Worm (Caenorhabditis elegans) whole organism, dauer: ENCODE data around the gene T05D4.5.

ENCODE experiments used
- unc-62 ChIP-seq: sonication (generic microtip); optimal IDR thresholded peaks from 2 replicates; lab custom pipeline; 2017; ENCODE audit warnings: missing biosample characterization, missing genetic modification reagents, missing genetic modification characterization

The T05D4.5 gene

DNA sequence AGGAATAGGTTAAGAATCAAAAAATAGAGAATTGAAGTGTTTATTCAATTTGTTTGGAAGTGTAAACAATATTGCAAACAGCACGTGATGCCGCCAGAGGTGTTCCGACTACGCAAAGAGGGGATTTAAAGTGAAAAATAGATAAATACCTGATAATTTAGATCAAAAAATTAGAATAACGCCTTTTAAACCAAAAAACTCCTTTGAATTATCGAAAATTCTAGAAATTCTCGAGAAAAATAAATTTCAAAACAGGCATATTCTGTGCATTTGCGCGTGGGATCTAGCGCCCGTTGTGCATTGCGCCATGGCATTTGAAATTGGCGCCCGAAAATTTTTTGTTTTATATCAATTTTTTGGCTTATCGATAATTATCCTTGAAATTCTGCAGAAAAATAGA is 41.6 kb downstream of the T05D4.5 start, which contains the start of gene hip-1:
Gene hip-1, minus strand, starts transcription at position 225 of the 400 bp plus-strand sequence.
- TF ChIP-seq unc-62: no peak

DNA sequence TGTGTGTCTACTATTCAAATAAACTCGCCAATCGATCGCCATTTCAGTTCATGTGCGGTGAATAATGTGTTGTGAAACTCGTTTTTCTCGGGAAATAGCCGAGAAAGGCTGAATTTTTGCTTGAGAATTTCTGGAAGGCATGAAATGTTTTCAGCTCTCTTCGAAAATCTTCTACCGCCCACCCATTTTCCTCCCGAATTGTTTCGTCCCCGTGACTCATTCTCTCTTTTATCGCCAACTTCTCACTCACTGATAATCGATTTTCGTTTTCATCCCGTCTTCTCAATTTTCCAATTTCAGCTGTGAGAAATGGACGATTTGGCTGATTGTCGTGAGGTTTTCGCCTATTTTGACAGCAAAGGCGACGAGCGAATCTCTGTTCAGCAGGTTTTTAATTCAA is 42.4 kb downstream of the T05D4.5 start, which contains the start of gene mlc-5:
Gene mlc-5, plus strand, starts transcription at position 301 of the 400 bp plus-strand sequence.
- no peak for TF ChIP-seq unc-62

DNA sequence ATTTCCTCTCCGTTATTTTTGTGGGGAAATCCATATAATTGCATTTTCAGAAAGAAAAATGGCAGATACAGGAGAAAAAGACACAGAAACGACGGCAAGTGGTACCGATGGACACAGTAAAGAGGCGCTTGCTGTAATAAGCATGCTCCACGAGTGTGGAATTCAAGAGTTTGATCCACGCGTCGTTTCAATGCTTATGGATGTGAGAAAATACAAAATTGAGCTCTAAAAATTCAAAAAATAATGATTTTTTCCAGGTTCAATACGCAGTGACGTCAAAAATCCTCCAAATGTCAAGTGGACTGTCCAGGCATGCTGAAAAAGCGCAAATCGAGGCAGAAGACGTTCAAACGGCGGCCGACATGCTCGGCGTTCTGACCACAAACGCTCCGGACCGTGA is 43.6 kb downstream of the T05D4.5 start, which contains the start of gene taf-9:
Gene taf-9, plus strand, starts transcription at position 51 of the 400 bp plus-strand sequence.
- no peak for TF ChIP-seq unc-62

DNA sequence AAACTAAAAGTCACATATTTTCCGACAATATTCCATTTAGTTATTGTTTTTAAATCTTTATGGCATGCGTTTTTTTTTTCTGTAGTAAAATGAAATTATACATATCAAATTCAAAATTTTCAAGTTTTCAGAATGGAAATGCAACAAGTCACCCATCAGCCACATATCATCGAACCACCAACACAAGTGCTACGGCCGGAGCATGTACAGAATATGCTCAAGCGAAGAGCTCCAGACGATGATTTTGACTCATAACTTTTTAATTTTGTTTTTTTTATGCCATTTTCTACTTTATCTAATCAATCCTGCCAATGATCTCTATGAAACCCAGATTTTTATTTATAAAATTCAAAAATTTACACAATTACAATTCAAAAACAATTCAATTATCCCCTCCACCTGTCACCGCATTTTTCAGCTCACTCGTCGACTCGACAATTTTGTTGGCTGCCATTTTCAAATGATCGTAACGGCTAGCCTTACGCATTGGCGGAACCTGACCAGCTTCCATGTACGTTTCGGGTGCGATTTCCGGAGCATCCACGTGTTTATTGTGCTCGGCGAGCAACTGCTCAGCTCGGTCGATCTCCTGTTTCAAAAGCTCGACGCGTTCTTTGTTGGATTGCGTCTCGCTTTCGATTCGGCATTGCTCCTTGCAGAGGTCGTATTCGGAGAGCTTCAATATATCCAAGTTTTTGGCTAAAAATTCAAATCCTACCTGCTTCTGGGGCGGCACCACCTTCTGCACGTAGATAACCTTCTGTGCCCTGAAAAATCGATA is 45.2 kb downstream of the T05D4.5 start:
- no peak for TF ChIP-seq unc-62

DNA sequence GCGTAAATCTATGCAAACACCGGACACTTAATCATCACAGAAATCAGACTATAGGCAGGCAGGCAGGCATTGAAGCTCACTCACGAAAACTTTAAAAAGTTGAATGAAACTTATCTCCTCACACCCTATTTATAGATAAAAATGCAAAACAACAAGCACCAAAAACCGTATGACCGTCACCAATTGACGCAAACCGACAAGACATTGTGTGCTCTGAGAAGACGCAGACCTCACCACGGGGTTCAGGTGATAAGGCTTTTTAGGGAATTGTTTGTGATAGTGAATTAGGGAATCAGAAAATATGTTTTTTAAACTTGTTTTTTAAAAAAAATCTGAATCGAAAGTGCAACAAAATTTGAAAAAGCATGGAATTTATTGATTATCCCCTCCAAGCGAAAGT is 46.1 kb downstream of the T05D4.5 start, which contains the start of gene T12D8.5:
Gene T12D8.5, minus strand, starts transcription at position 95 of the 400 bp plus-strand sequence.
- no peak for TF ChIP-seq unc-62

DNA sequence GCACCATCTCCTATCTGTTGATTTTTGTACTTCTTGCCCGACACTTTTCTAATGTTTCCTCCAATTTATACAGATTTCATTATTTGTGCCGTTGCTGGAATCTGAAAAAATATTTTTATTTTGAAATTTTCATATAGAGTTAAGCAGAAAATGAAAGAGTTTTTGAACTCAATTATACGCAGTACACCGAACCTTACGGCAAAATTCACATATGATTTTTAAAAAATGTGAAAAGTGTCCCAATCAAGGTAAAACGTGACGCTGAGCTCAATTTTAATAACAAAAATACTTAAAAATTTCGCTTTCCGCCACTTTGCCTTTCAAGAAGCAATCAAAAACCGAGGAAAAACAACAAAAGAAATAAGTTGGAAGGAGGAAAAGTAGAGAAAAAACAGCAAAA is 50.1 kb downstream of the T05D4.5 start, which contains the start of gene arrd-17:
Gene arrd-17, minus strand, starts transcription at position 101 of the 400 bp plus-strand sequence.
- TF ChIP-seq unc-62: no peak
